Worm (Caenorhabditis elegans): Measurements from ENCODE around the gene C39E9.12.

DNA sequence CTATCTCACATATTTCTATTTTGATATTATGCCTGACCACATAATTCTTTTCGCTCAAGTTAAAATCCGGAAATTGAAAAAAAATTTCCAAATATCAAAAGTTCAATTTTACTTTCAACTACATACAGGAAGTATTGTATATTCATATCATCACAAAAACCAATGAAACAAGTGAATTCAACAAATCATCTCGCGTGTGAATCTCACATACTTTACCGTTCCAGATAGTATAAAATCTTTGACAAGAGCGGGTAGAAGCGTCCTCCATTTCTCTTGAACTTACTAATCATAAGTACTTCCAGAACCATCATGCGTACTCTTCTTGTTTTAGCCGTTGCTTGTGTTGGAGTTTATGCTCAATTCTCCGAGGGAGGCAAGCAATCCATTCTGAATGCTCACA lies 22.4 kb upstream of the C39E9.12 start, which contains the start of gene scl-8:
- TF ChIP-seq fos-1 (tag; optimal IDR thresholded peaks at IDR 0.05) (no peak), skn-1 (tag; optimal IDR thresholded peaks at IDR 0.05) (no peak), ama-1 (optimal IDR thresholded peaks at IDR 0.05) (no peak), egl-5 (tag; optimal IDR thresholded peaks at IDR 0.05) (no peak), ceh-82 (tag; optimal IDR thresholded peaks at IDR 0.05) (no peak), nhr-28 (tag; optimal IDR thresholded peaks at IDR 0.05) (no peak), R02D3.7 (tag; optimal IDR thresholded peaks at IDR 0.05) (no peak), snpc-4 (tag; optimal IDR thresholded peaks at IDR 0.05) (no peak)
